Worm (Caenorhabditis elegans): ENCODE data around the gene alg-1.

Gene alg-1

ce11 chrX:13974448-13975071 is 25.6 kb downstream of the alg-1 start:
- TF ChIP-seq lin-39 (tag; optimal IDR thresholded peaks at IDR 0.05) (no peak), ceh-82 (tag; optimal IDR thresholded peaks at IDR 0.05) (no peak), mdl-1 (tag; optimal IDR thresholded peaks at IDR 0.05) (peak in 1 of 2 experiments; percentile 17), alr-1 (tag; optimal IDR thresholded peaks at IDR 0.05) (no peak), sma-9 (GFP tag; optimal IDR thresholded peaks at IDR 0.05) (peak; percentile 90), sma-9 (tag; optimal IDR thresholded peaks at IDR 0.05) (no peak), nhr-21 (tag; optimal IDR thresholded peaks at IDR 0.05) (peak; percentile 76), blmp-1 (tag; optimal IDR thresholded peaks at IDR 0.05; ENCODE audit: insufficient read depth) (peak; percentile 87), ceh-16 (tag; optimal IDR thresholded peaks at IDR 0.05) (peak; percentile 97), crh-2 (tag; optimal IDR thresholded peaks at IDR 0.05) (peak; percentile 42), egl-27 (tag; optimal IDR thresholded peaks at IDR 0.05) (peak; percentile 58), nhr-6 (tag; optimal IDR thresholded peaks at IDR 0.05) (peak; percentile 55), zag-1 (tag; optimal IDR thresholded peaks at IDR 0.05) (no peak), nhr-129 (tag; optimal IDR thresholded peaks at IDR 0.05) (no peak), nhr-25 (tag; optimal IDR thresholded peaks at IDR 0.05) (peak; percentile 55), R02D3.7 (tag; optimal IDR thresholded peaks at IDR 0.05) (no peak), sem-4 (tag; optimal IDR thresholded peaks at IDR 0.05) (peak; percentile 37), gmeb-1 (tag; optimal IDR thresholded peaks at IDR 0.05) (peak; percentile 14), lsy-2 (tag; optimal IDR thresholded peaks at IDR 0.05) (no peak), unc-55 (GFP tag; optimal IDR thresholded peaks at IDR 0.05) (no peak), unc-62 (GFP tag; optimal IDR thresholded peaks at IDR 0.05) (peak; percentile 69), peb-1 (tag; optimal IDR thresholded peaks at IDR 0.05) (no peak), elt-1 (tag; optimal IDR thresholded peaks at IDR 0.05) (peak; percentile 59), unc-39 (tag; optimal IDR thresholded peaks at IDR 0.05) (no peak), ztf-11 (tag; optimal IDR thresholded peaks at IDR 0.05) (no peak), skn-1 (tag; optimal IDR thresholded peaks at IDR 0.05) (no peak), mab-5 (tag; optimal IDR thresholded peaks at IDR 0.05) (peak; percentile 13), ztf-1 (GFP tag; conservative IDR thresholded peaks at IDR 0.05) (no peak), sma-3 (GFP tag; optimal IDR thresholded peaks at IDR 0.05) (peak; percentile 61), fos-1 (tag; optimal IDR thresholded peaks at IDR 0.05) (peak; percentile 52), ama-1 (optimal IDR thresholded peaks at IDR 0.05) (no peak), nhr-11 (tag; optimal IDR thresholded peaks at IDR 0.05) (no peak)

DNA sequence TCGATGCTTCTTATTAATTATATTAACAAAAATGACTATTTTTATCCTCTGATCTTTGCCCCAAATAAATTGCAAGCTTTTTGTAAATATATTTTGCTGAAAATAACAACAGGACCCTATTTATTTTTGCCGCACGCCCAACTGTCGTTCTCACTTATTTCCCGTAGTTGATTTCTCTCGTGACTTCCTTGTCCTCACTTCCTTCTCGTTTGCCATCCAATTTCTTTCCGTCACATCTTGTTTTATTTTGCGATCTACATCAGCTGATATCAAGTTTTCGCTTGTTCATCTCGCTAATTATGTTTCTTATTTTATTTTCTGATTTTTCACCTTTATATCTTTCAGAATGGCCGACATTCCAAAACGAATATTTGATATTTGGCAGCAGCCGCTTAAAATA is 26.4 kb downstream of the alg-1 start, which contains the start of gene F48F7.5:
Gene F48F7.5 (plus strand): TSS at position 340 of the 400 bp plus-strand sequence.
- TF ChIP-seq nhr-21 (tag; optimal IDR thresholded peaks at IDR 0.05) (peak; percentile 43), C34F6.9 (tag; optimal IDR thresholded peaks at IDR 0.05) (peak; percentile 31), egl-27 (tag; optimal IDR thresholded peaks at IDR 0.05) (peak; percentile 52), nhr-12 (tag; optimal IDR thresholded peaks at IDR 0.05) (no peak), mab-5 (tag; optimal IDR thresholded peaks at IDR 0.05) (no peak), sma-3 (GFP tag; optimal IDR thresholded peaks at IDR 0.05) (peak; percentile 49), lin-13 (GFP tag; optimal IDR thresholded peaks at IDR 0.05) (no peak), alr-1 (tag; optimal IDR thresholded peaks at IDR 0.05) (no peak), mdl-1 (tag; optimal IDR thresholded peaks at IDR 0.05) (peak in 1 of 2 experiments; percentile 50), aly-2 (tag; optimal IDR thresholded peaks at IDR 0.05) (no peak), nhr-6 (tag; optimal IDR thresholded peaks at IDR 0.05) (peak; percentile 13), unc-62 (GFP tag; optimal IDR thresholded peaks at IDR 0.05) (no peak), ama-1 (optimal IDR thresholded peaks at IDR 0.05) (no peak), blmp-1 (tag; optimal IDR thresholded peaks at IDR 0.05; ENCODE audit: insufficient read depth) (peak; percentile 64), F13H6.1 (tag; optimal IDR thresholded peaks at IDR 0.05) (peak; percentile 56), ceh-16 (tag; optimal IDR thresholded peaks at IDR 0.05) (peak; percentile 22), nhr-77 (tag; optimal IDR thresholded peaks at IDR 0.05) (no peak), elt-1 (tag; optimal IDR thresholded peaks at IDR 0.05) (no peak), mbf-1 (tag; optimal IDR thresholded peaks at IDR 0.05) (no peak), Y55F3AM.14 (GFP tag; optimal IDR thresholded peaks at IDR 0.05) (no peak), R02D3.7 (tag; optimal IDR thresholded peaks at IDR 0.05) (no peak), elt-3 (tag; optimal IDR thresholded peaks at IDR 0.05) (no peak), ZK546.5 (tag; optimal IDR thresholded peaks at IDR 0.05) (no peak), nhr-23 (tag; optimal IDR thresholded peaks at IDR 0.05) (no peak), lin-11 (tag; optimal IDR thresholded peaks at IDR 0.05) (no peak), dmd-4 (tag; optimal IDR thresholded peaks at IDR 0.05) (no peak), unc-39 (tag; optimal IDR thresholded peaks at IDR 0.05) (no peak), ztf-11 (tag; optimal IDR thresholded peaks at IDR 0.05) (no peak), unc-55 (GFP tag; optimal IDR thresholded peaks at IDR 0.05) (no peak), fos-1 (tag; optimal IDR thresholded peaks at IDR 0.05) (no peak), crh-2 (tag; optimal IDR thresholded peaks at IDR 0.05) (peak; percentile 37), sem-4 (tag; optimal IDR thresholded peaks at IDR 0.05) (peak; percentile 84), snpc-4 (tag; optimal IDR thresholded peaks at IDR 0.05) (peak; percentile 31), ceh-82 (tag; optimal IDR thresholded peaks at IDR 0.05) (no peak), peb-1 (tag; optimal IDR thresholded peaks at IDR 0.05) (no peak), nhr-10 (tag; optimal IDR thresholded peaks at IDR 0.05) (no peak), nhr-129 (tag; optimal IDR thresholded peaks at IDR 0.05) (peak; percentile 76), sma-9 (GFP tag; optimal IDR thresholded peaks at IDR 0.05) (peak; percentile 86), sma-9 (tag; optimal IDR thresholded peaks at IDR 0.05) (no peak), gmeb-1 (tag; optimal IDR thresholded peaks at IDR 0.05) (no peak), ztf-1 (GFP tag; conservative IDR thresholded peaks at IDR 0.05) (no peak), nhr-11 (tag; optimal IDR thresholded peaks at IDR 0.05) (no peak), lin-39 (tag; optimal IDR thresholded peaks at IDR 0.05) (no peak), nhr-237 (tag; optimal IDR thresholded peaks at IDR 0.05) (no peak), nhr-25 (tag; optimal IDR thresholded peaks at IDR 0.05) (peak; percentile 81)

Data from whole organism, L2 larva.